Worm (Caenorhabditis elegans) whole organism, L3 larva: Measurements from ENCODE around the gene F46H5.11.

Experiments used
- R02D3.7 ChIP-seq: fragments of 150-350 bp; optimal IDR thresholded peaks from 2 replicates; lab custom pipeline; 2014; ENCODE audit warnings: missing biosample characterization, missing genetic modification characterization
- ZK546.5 ChIP-seq: sonication (generic microtip); optimal IDR thresholded peaks from 2 replicates; lab custom pipeline; 2017; ENCODE audit warnings: missing biosample characterization, missing genetic modification characterization
- aly-2 ChIP-seq: fragments of 150-350 bp; optimal IDR thresholded peaks from 2 replicates; lab custom pipeline; 2014; ENCODE audit warnings: missing biosample characterization, missing genetic modification characterization
- ama-1 ChIP-seq: fragments of 150-350 bp; optimal IDR thresholded peaks from 2 replicates; lab custom pipeline; 2018
- ceh-16 ChIP-seq: sonication (generic microtip); optimal IDR thresholded peaks from 2 replicates; lab custom pipeline; 2017; ENCODE audit warnings: missing biosample characterization, missing genetic modification characterization
- ceh-28 ChIP-seq: fragments of 150-350 bp; optimal IDR thresholded peaks from 2 replicates; lab custom pipeline; 2014; ENCODE audit warnings: missing biosample characterization, missing genetic modification reagents, missing genetic modification characterization
- ceh-82 ChIP-seq: fragments of 150-350 bp; optimal IDR thresholded peaks from 2 replicates; lab custom pipeline; 2014; ENCODE audit warnings: missing biosample characterization, missing genetic modification characterization
- ceh-9 ChIP-seq: sonication (generic microtip); optimal IDR thresholded peaks from 2 replicates; lab custom pipeline; 2018; ENCODE audit warnings: missing biosample characterization, missing genetic modification characterization
- daf-12 ChIP-seq: fragments of 150-350 bp; optimal IDR thresholded peaks from 2 replicates; lab custom pipeline; 2014; ENCODE audit warnings: missing biosample characterization, missing genetic modification reagents, missing genetic modification characterization
- egl-27 ChIP-seq: sonication (generic microtip); optimal IDR thresholded peaks from 4 replicates; lab custom pipeline; 2017; ENCODE audit warnings: missing biosample characterization, missing genetic modification reagents, missing genetic modification characterization
- egl-5 ChIP-seq: fragments of 150-350 bp; optimal IDR thresholded peaks from 2 replicates; lab custom pipeline; 2017; ENCODE audit warnings: missing biosample characterization, missing genetic modification reagents, missing genetic modification characterization, inconsistent platforms
- elt-1 ChIP-seq: fragments of 150-350 bp; optimal IDR thresholded peaks from 2 replicates; lab custom pipeline; 2014; ENCODE audit warnings: missing biosample characterization, missing genetic modification characterization
- elt-2 ChIP-seq: sonication (generic microtip); optimal IDR thresholded peaks from 2 replicates; lab custom pipeline; 2016; ENCODE audit warnings: missing genetic modification reagents, mild to moderate bottlenecking, missing genetic modification characterization, missing compliant biosample characterization
- elt-3 ChIP-seq, 3 experiments: fragments of 150-350 bp in 1 of 3; sonication (generic microtip) in 2 of 3; optimal IDR thresholded peaks; 2 replicates in 2 of 3; 4 replicates in 1 of 3; lab custom pipeline; 2014 to 2017; ENCODE audit warnings: missing biosample characterization in 3 of 3, missing genetic modification characterization in 3 of 3
- eor-1 ChIP-seq, 2 experiments: fragments of 150-350 bp; optimal IDR thresholded peaks; 2 replicates each; lab custom pipeline; 2014 to 2018; ENCODE audit warnings: missing biosample characterization in 2 of 2, missing genetic modification characterization in 2 of 2
- fkh-10 ChIP-seq: sonication (generic microtip); optimal IDR thresholded peaks from 2 replicates; lab custom pipeline; 2017; ENCODE audit warnings: missing biosample characterization, missing genetic modification reagents, missing genetic modification characterization
- fkh-2 ChIP-seq: fragments of 150-350 bp; optimal IDR thresholded peaks from 2 replicates; lab custom pipeline; 2014; ENCODE audit warnings: missing biosample characterization, missing genetic modification reagents, missing genetic modification characterization
- fos-1 ChIP-seq: fragments of 150-350 bp; optimal IDR thresholded peaks from 2 replicates; lab custom pipeline; 2014; ENCODE audit warnings: missing biosample characterization, missing genetic modification characterization
- hmg-11 ChIP-seq: sonication (generic microtip); optimal IDR thresholded peaks from 2 replicates; lab custom pipeline; 2016; ENCODE audit warnings: missing genetic modification characterization, missing compliant biosample characterization
- jun-1 ChIP-seq: fragments of 150-350 bp; optimal IDR thresholded peaks from 2 replicates; lab custom pipeline; 2014; ENCODE audit warnings: missing biosample characterization, missing genetic modification reagents, missing genetic modification characterization
- lin-15B ChIP-seq: fragments of 150-350 bp; optimal IDR thresholded peaks from 2 replicates; lab custom pipeline; 2014; ENCODE audit warnings: missing biosample characterization, missing genetic modification characterization
- lin-39 ChIP-seq: fragments of 150-350 bp; optimal IDR thresholded peaks from 2 replicates; lab custom pipeline; 2018; ENCODE audit warnings: missing biosample characterization, missing genetic modification reagents, missing genetic modification characterization
- lsy-12 ChIP-seq: sonication (generic microtip); optimal IDR thresholded peaks from 2 replicates; lab custom pipeline; 2016; ENCODE audit warnings: mild to moderate bottlenecking, missing genetic modification characterization, missing compliant biosample characterization
- mdl-1 ChIP-seq: fragments of 150-350 bp; optimal IDR thresholded peaks from 2 replicates; lab custom pipeline; 2014; ENCODE audit warnings: missing biosample characterization, missing genetic modification characterization
- mml-1 ChIP-seq: fragments of 150-350 bp; sonication (generic microtip); optimal IDR thresholded peaks from 3 replicates; lab custom pipeline; 2014; ENCODE audit warnings: missing biosample characterization, missing genetic modification characterization
- nfya-1 ChIP-seq: sonication (generic microtip); optimal IDR thresholded peaks from 2 replicates; lab custom pipeline; 2017; ENCODE audit warnings: missing genetic modification characterization, mild to moderate bottlenecking, missing compliant biosample characterization, antibody characterized with exemption, moderate library complexity; ENCODE audit not compliant: insufficient read depth
- nhr-11 ChIP-seq: fragments of 150-350 bp; optimal IDR thresholded peaks from 2 replicates; lab custom pipeline; 2014; ENCODE audit warnings: missing biosample characterization, missing genetic modification characterization
- nhr-12 ChIP-seq: fragments of 150-350 bp; optimal IDR thresholded peaks from 2 replicates; lab custom pipeline; 2014; ENCODE audit warnings: missing biosample characterization, missing genetic modification characterization
- nhr-23 ChIP-seq: fragments of 150-350 bp; optimal IDR thresholded peaks from 2 replicates; lab custom pipeline; 2014; ENCODE audit warnings: missing biosample characterization, missing genetic modification reagents, missing genetic modification characterization
- nhr-237 ChIP-seq: fragments of 150-350 bp; optimal IDR thresholded peaks from 2 replicates; lab custom pipeline; 2014; ENCODE audit warnings: missing biosample characterization, missing genetic modification characterization
- nhr-25 ChIP-seq: sonication (generic microtip); optimal IDR thresholded peaks from 2 replicates; lab custom pipeline; 2017; ENCODE audit warnings: missing biosample characterization, missing genetic modification characterization
- nhr-28 ChIP-seq: fragments of 150-350 bp; optimal IDR thresholded peaks from 2 replicates; lab custom pipeline; 2014; ENCODE audit warnings: missing biosample characterization, missing genetic modification characterization
- nhr-43 ChIP-seq: sonication (generic microtip); optimal IDR thresholded peaks from 2 replicates; lab custom pipeline; 2016; ENCODE audit warnings: mild to moderate bottlenecking, missing genetic modification characterization, missing compliant biosample characterization; ENCODE audit not compliant: poor library complexity, severe bottlenecking
- nhr-67 ChIP-seq: fragments of 150-350 bp; optimal IDR thresholded peaks from 2 replicates; lab custom pipeline; 2014; ENCODE audit warnings: missing biosample characterization, missing genetic modification characterization
- nhr-76 ChIP-seq: fragments of 150-350 bp; sonication (generic microtip); optimal IDR thresholded peaks from 5 replicates; lab custom pipeline; 2014; ENCODE audit warnings: missing biosample characterization, missing genetic modification characterization
- nhr-77 ChIP-seq: fragments of 150-350 bp; optimal IDR thresholded peaks from 2 replicates; lab custom pipeline; 2014; ENCODE audit warnings: missing biosample characterization, missing genetic modification characterization
- pha-4 ChIP-seq: fragments of 150-350 bp; optimal IDR thresholded peaks from 2 replicates; lab custom pipeline; 2014; ENCODE audit warnings: missing biosample characterization, missing genetic modification reagents, missing genetic modification characterization
- pqm-1 ChIP-seq: fragments of 150-350 bp; optimal IDR thresholded peaks from 2 replicates; lab custom pipeline; 2017; ENCODE audit warnings: missing biosample characterization, missing genetic modification characterization, inconsistent platforms
- sea-2 ChIP-seq: fragments of 150-350 bp; sonication (generic microtip); optimal IDR thresholded peaks from 4 replicates; lab custom pipeline; 2014; ENCODE audit warnings: missing biosample characterization, missing genetic modification reagents, missing genetic modification characterization
- skn-1 ChIP-seq: fragments of 150-350 bp; optimal IDR thresholded peaks from 2 replicates; lab custom pipeline; 2014; ENCODE audit warnings: missing biosample characterization, missing genetic modification characterization
- snpc-4 ChIP-seq: fragments of 150-350 bp; optimal IDR thresholded peaks from 2 replicates; lab custom pipeline; 2014; ENCODE audit warnings: missing biosample characterization, missing genetic modification characterization
- tbx-2 ChIP-seq: sonication (generic microtip); optimal IDR thresholded peaks from 2 replicates; lab custom pipeline; 2016; ENCODE audit warnings: mild to moderate bottlenecking, missing genetic modification characterization, missing compliant biosample characterization
- unc-39 ChIP-seq: sonication (generic microtip); optimal IDR thresholded peaks from 4 replicates; lab custom pipeline; 2017; ENCODE audit warnings: missing biosample characterization, missing genetic modification characterization
- unc-62 ChIP-seq: fragments of 150-350 bp; sonication (generic microtip); optimal IDR thresholded peaks from 4 replicates; lab custom pipeline; 2014; ENCODE audit warnings: missing biosample characterization, missing genetic modification reagents, missing genetic modification characterization
- zag-1 ChIP-seq: fragments of 150-350 bp; optimal IDR thresholded peaks from 2 replicates; lab custom pipeline; 2014; ENCODE audit warnings: missing biosample characterization, missing genetic modification characterization
- ztf-11 ChIP-seq: fragments of 150-350 bp; optimal IDR thresholded peaks from 2 replicates; lab custom pipeline; 2014; ENCODE audit warnings: missing biosample characterization, missing genetic modification characterization
- ztf-4 ChIP-seq: fragments of 150-350 bp; optimal IDR thresholded peaks from 2 replicates; lab custom pipeline; 2014; ENCODE audit warnings: missing biosample characterization, missing genetic modification characterization

F46H5.11 gene

ce11 chrX:7265348-7265747, 6.5 kb downstream of the F46H5.11 start, which contains the start of gene F46H5.2:
Gene F46H5.2 (plus strand): TSS chrX:7265648.
- TF ChIP-seq pqm-1 (tag; lab: Kevin White, UChicago) (no peak), jun-1 (no peak), elt-1 (tag; lab: Kevin White, UChicago) (no peak), nhr-23 (no peak), ceh-28 (tag; lab: Kevin White, UChicago) (no peak), pha-4 (no peak), nhr-12 (tag; lab: Kevin White, UChicago) (no peak), daf-12 (no peak), elt-2 (tag; lab: Kevin White, UChicago) (no peak), sea-2 (GFP tag; lab: Kevin White, UChicago) (no peak)
- TF ChIP-seq, all 47 proteins: peak for 0

DNA sequence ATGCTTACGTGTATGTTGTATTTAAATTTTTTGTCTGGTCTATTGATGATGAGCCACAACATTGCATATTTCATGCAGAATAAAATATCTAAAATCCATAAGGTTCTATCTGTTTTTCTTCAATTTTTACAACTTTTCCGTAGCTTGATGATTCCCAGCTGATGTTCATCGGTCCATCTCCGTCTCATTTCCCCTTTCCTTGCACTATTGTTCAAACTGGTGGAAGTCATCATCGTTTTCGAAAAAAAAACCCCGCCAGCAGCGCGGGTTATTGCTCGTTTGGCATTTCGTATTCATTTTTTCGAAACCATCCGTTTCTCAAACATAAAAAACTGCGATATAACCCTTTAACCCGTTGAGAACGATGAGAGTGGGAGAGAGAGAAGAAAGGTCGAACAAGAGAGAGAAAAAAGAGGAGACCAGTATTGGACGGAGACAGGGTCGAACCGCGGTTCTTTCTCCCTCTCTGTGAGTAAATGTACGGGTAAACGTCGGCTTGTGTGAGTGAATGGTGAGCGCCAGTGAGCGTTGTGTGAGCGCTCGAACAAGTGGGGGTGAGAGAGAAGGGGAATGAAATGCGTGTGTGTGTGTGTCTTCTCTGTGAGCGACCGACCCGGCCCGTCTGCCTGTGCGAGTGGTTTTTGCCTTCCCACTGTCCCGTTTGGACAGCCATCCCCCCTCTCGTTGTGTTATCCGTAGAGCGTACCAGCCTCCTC, 7.1 kb downstream of the F46H5.11 start:
- TF ChIP-seq pqm-1 (tag; lab: Kevin White, UChicago) (no peak), elt-2 (tag; lab: Kevin White, UChicago) (peak; percentile 81), skn-1 (tag; lab: Kevin White, UChicago) (no peak), nhr-67 (no peak), jun-1 (peak; percentile 94), nfya-1 (tag; lab: Kevin White, UChicago) (peak; percentile 94), ceh-28 (tag; lab: Kevin White, UChicago) (peak; percentile 48), tbx-2 (tag; lab: Kevin White, UChicago) (peak; percentile 83), mml-1 (no peak), egl-5 (peak; percentile 94), elt-1 (tag; lab: Kevin White, UChicago) (peak; percentile 26), lin-39 (tag; lab: Kevin White, UChicago) (peak; percentile 95), ama-1 (peak; percentile 72), nhr-23 (peak; percentile 90), egl-27 (peak; percentile 69), lsy-12 (tag; lab: Kevin White, UChicago) (peak; percentile 78), ceh-82 (tag; lab: Kevin White, UChicago) (peak; percentile 54), fkh-2 (tag; lab: Kevin White, UChicago) (no peak), elt-3 (tag; optimal IDR thresholded peaks at IDR 0.05; lab: Kevin White, UChicago) (peak in 1 of 3 experiments; percentile 37), unc-62 (peak; percentile 4), nhr-76 (tag; lab: Kevin White, UChicago) (no peak), fos-1 (peak; percentile 64), unc-39 (tag; lab: Kevin White, UChicago) (no peak), nhr-28 (tag; lab: Kevin White, UChicago) (no peak), lin-15B (peak; percentile 74), eor-1 (tag; optimal IDR thresholded peaks at IDR 0.05; lab: Kevin White, UChicago) (no peak), nhr-12 (tag; lab: Kevin White, UChicago) (no peak), R02D3.7 (peak; percentile 4), nhr-43 (peak; percentile 82), nhr-25 (tag; lab: Kevin White, UChicago) (peak; percentile 96), hmg-11 (peak; percentile 98), daf-12 (no peak), nhr-11 (tag; lab: Kevin White, UChicago) (peak; percentile 56), zag-1 (tag; lab: Kevin White, UChicago) (no peak), nhr-237 (tag; lab: Kevin White, UChicago) (no peak), fkh-10 (GFP tag; lab: Kevin White, UChicago) (peak; percentile 48), aly-2 (tag; lab: Kevin White, UChicago) (no peak), pha-4 (peak; percentile 93), nhr-77 (tag; lab: Kevin White, UChicago) (no peak), ceh-16 (tag; lab: Kevin White, UChicago) (no peak), ZK546.5 (no peak), mdl-1 (tag; lab: Kevin White, UChicago) (no peak), ztf-11 (tag; lab: Kevin White, UChicago) (no peak), sea-2 (GFP tag; lab: Kevin White, UChicago) (no peak), ceh-9 (tag; lab: Kevin White, UChicago) (no peak), ztf-4 (no peak), snpc-4 (tag; lab: Kevin White, UChicago) (peak; percentile 86)
